Worm (Caenorhabditis elegans): ENCODE results near the gene nhr-55.

DNA sequence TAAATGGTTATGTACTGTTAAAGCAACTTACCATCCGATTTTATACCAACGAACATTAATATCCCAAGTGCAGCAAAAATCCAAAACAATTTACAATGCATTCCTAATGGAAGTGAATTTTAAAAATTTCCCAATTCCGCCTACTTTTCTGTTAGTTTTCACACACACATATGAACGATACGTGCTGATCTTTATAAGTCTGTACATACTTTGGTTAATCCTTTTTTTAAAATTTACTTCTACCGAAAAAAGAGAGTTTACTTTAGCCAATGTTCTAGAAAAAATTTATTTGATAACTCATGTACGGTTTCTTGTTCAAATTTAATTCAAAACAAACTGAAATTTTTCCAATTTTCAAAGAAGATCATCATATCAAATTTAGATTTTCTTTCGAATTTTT lies 47.1 kb downstream of the nhr-55 start, which contains the start of gene R11G11.16:
- no peak for TF ChIP-seq ces-1 (GFP tag; optimal IDR thresholded peaks at IDR 0.05)
- no peak for TF ChIP-seq lin-15B (tag; optimal IDR thresholded peaks at IDR 0.05)
- TF ChIP-seq C16A3.4 (tag; optimal IDR thresholded peaks at IDR 0.05), result no peak
- TF ChIP-seq ztf-11 (tag; optimal IDR thresholded peaks at IDR 0.05), result no peak
- no peak for TF ChIP-seq pqm-1 (tag; optimal IDR thresholded peaks at IDR 0.05)
- no peak for TF ChIP-seq mep-1 (tag; optimal IDR thresholded peaks at IDR 0.05)
- TF ChIP-seq elt-3 (tag; optimal IDR thresholded peaks at IDR 0.05), result no peak
- TF ChIP-seq unc-86 (tag; optimal IDR thresholded peaks at IDR 0.05), result no peak
- TF ChIP-seq unc-130 (tag; optimal IDR thresholded peaks at IDR 0.05), result no peak
